Fruit fly (Drosophila melanogaster) whole organism, embryonic: Measurements from ENCODE around the gene Fibp.

Experiments used
- Ada2b ChIP-seq: fragments of 200-800 bp; sonication (Bioruptor generic); IDR thresholded peaks from 2 replicates; pipeline ENCODE4 v1.3.6; 2022; ENCODE audit warnings: missing biosample characterization, missing genetic modification characterization
- Antp ChIP-seq: fragments of 200-800 bp; sonication (Bioruptor generic); optimal IDR thresholded peaks from 3 replicates; lab custom pipeline; 2016; ENCODE audit warnings: missing biosample characterization, missing genetic modification characterization
- Atf6 ChIP-seq: fragments of 200-800 bp; sonication (Bioruptor generic); IDR thresholded peaks from 2 replicates; pipeline ENCODE4 v1.3.6; 2022; ENCODE audit warnings: missing biosample characterization, missing genetic modification characterization
- BEAF-32 ChIP-seq: fragments of 200-800 bp; sonication (Bioruptor generic); optimal IDR thresholded peaks from 3 replicates; lab custom pipeline; 2017; ENCODE audit warnings: missing biosample characterization, missing genetic modification characterization, mild to moderate bottlenecking, moderate library complexity, missing genetic modification reagents
- CG10267 ChIP-seq: fragments of 200-800 bp; sonication (Bioruptor generic); optimal IDR thresholded peaks from 2 replicates; lab custom pipeline; 2018; ENCODE audit warnings: missing biosample characterization, mild to moderate bottlenecking, missing genetic modification characterization, moderate library complexity
- CG10959 ChIP-seq: fragments of 200-800 bp; sonication (Bioruptor generic); IDR thresholded peaks from 2 replicates; pipeline ENCODE4 v1.3.6; 2022; ENCODE audit warnings: missing biosample characterization, missing genetic modification characterization
- CG12104 ChIP-seq: fragments of 200-800 bp; sonication (Bioruptor generic); optimal IDR thresholded peaks from 3 replicates; lab custom pipeline; 2016; ENCODE audit warnings: missing biosample characterization, missing genetic modification characterization
- CG12391 ChIP-seq: fragments of 200-800 bp; sonication (Bioruptor generic); optimal IDR thresholded peaks from 3 replicates; lab custom pipeline; 2018; ENCODE audit warnings: missing biosample characterization, mild to moderate bottlenecking, missing genetic modification characterization, moderate library complexity
- CG14710 ChIP-seq: fragments of 200-800 bp; sonication (Bioruptor generic); optimal IDR thresholded peaks from 3 replicates; lab custom pipeline; 2019; ENCODE audit warnings: missing biosample characterization, mild to moderate bottlenecking, missing genetic modification characterization, moderate library complexity
- CG14860 ChIP-seq: fragments of 200-800 bp; sonication (Bioruptor generic); IDR thresholded peaks from 3 replicates; pipeline ENCODE4 v1.3.6; 2022; ENCODE audit warnings: missing biosample characterization, missing genetic modification characterization; ENCODE audit not compliant: partially characterized antibody
- CG15269 ChIP-seq: fragments of 200-800 bp; sonication (Bioruptor generic); optimal IDR thresholded peaks from 2 replicates; lab custom pipeline; 2018; ENCODE audit warnings: missing biosample characterization, mild to moderate bottlenecking, missing genetic modification characterization, moderate library complexity
- CG1792 ChIP-seq: fragments of 200-800 bp; sonication (Bioruptor generic); optimal IDR thresholded peaks from 2 replicates; lab custom pipeline; 2016; ENCODE audit warnings: missing biosample characterization, missing genetic modification characterization
- CG18599 ChIP-seq: fragments of 200-800 bp; sonication (Bioruptor generic); optimal IDR thresholded peaks from 3 replicates; lab custom pipeline; 2017; ENCODE audit warnings: missing biosample characterization, missing genetic modification characterization, mild to moderate bottlenecking, moderate library complexity, missing genetic modification reagents
- CG2202 ChIP-seq: fragments of 200-800 bp; sonication (Bioruptor generic); optimal IDR thresholded peaks from 2 replicates; lab custom pipeline; 2018; ENCODE audit warnings: missing biosample characterization, mild to moderate bottlenecking, missing genetic modification characterization
- CG2678 ChIP-seq: fragments of 200-800 bp; sonication (Bioruptor generic); optimal IDR thresholded peaks from 3 replicates; lab custom pipeline; 2019; ENCODE audit warnings: missing biosample characterization, mild to moderate bottlenecking, missing genetic modification characterization, moderate library complexity
- CG32772 ChIP-seq: fragments of 200-800 bp; sonication (Bioruptor generic); IDR thresholded peaks from 2 replicates; pipeline ENCODE4 v1.3.6; 2022; ENCODE audit warnings: missing biosample characterization, missing genetic modification characterization
- CG3407 ChIP-seq: fragments of 200-800 bp; sonication (Bioruptor generic); optimal IDR thresholded peaks from 2 replicates; lab custom pipeline; 2018; ENCODE audit warnings: missing biosample characterization, mild to moderate bottlenecking, missing genetic modification characterization
- CG9932 ChIP-seq: fragments of 200-800 bp; sonication (Bioruptor generic); IDR thresholded peaks from 2 replicates; pipeline ENCODE4 v1.3.6; 2022; ENCODE audit warnings: missing biosample characterization, missing genetic modification characterization
- Ets65A ChIP-seq: fragments of 200-800 bp; sonication (Bioruptor generic); peaks from one replicate; lab custom pipeline; 2016; ENCODE audit warnings: missing biosample characterization, missing genetic modification characterization
- HHEX ChIP-seq: fragments of 200-800 bp; sonication (Bioruptor generic); optimal IDR thresholded peaks from 3 replicates; lab custom pipeline; 2017; ENCODE audit warnings: missing biosample characterization, mild to moderate bottlenecking, missing genetic modification characterization, missing genetic modification reagents
- Hmr ChIP-seq: fragments of 200-800 bp; sonication (Bioruptor generic); optimal IDR thresholded peaks from 3 replicates; lab custom pipeline; 2017; ENCODE audit warnings: mild to moderate bottlenecking, missing biosample characterization, missing genetic modification reagents, missing genetic modification characterization
- NC2β ChIP-seq: fragments of 200-800 bp; sonication (Bioruptor generic); optimal IDR thresholded peaks from 2 replicates; lab custom pipeline; 2016; ENCODE audit warnings: missing biosample characterization, missing genetic modification characterization
- NFAT ChIP-seq: fragments of 200-800 bp; sonication (Bioruptor generic); IDR thresholded peaks from 2 replicates; pipeline ENCODE4 v1.3.6; 2022; ENCODE audit warnings: missing biosample characterization, missing genetic modification characterization
- Nf-YB ChIP-seq: fragments of 200-800 bp; sonication (Bioruptor generic); optimal IDR thresholded peaks from 3 replicates; lab custom pipeline; 2019; ENCODE audit warnings: missing biosample characterization, mild to moderate bottlenecking, missing genetic modification characterization, moderate library complexity
- Opbp ChIP-seq: fragments of 200-800 bp; sonication (Bioruptor generic); IDR thresholded peaks from 3 replicates; pipeline ENCODE4 v1.3.6; 2022; ENCODE audit warnings: missing biosample characterization, missing genetic modification characterization; ENCODE audit not compliant: partially characterized antibody
- Rfx ChIP-seq: fragments of 200-800 bp; sonication (Bioruptor generic); IDR thresholded peaks from 2 replicates; pipeline ENCODE4 v1.3.6; 2022; ENCODE audit warnings: missing biosample characterization, missing genetic modification characterization
- Vsx1 ChIP-seq: fragments of 200-800 bp; sonication (Bioruptor generic); optimal IDR thresholded peaks from 2 replicates; lab custom pipeline; 2017; ENCODE audit warnings: missing biosample characterization, mild to moderate bottlenecking, missing genetic modification characterization, missing genetic modification reagents
- Xbp1 ChIP-seq: fragments of 200-800 bp; sonication (Bioruptor generic); optimal IDR thresholded peaks from 3 replicates; lab custom pipeline; 2016; ENCODE audit warnings: missing biosample characterization, mild to moderate bottlenecking, missing genetic modification characterization
- abd-A ChIP-seq: fragments of 200-800 bp; sonication (Bioruptor generic); optimal IDR thresholded peaks from 3 replicates; lab custom pipeline; 2019; ENCODE audit warnings: missing biosample characterization, mild to moderate bottlenecking, missing genetic modification characterization, moderate library complexity
- bbx ChIP-seq: fragments of 200-800 bp; sonication (Bioruptor generic); IDR thresholded peaks from 2 replicates; pipeline ENCODE4 v1.3.6; 2022; ENCODE audit warnings: missing biosample characterization, missing genetic modification characterization; ENCODE audit not compliant: partially characterized antibody
- cato ChIP-seq: fragments of 200-800 bp; sonication (Bioruptor generic); optimal IDR thresholded peaks from 2 replicates; lab custom pipeline; 2016; ENCODE audit warnings: missing biosample characterization, missing genetic modification characterization, borderline replicate concordance
- dmrt11E ChIP-seq: fragments of 200-800 bp; sonication (Bioruptor generic); optimal IDR thresholded peaks from 3 replicates; lab custom pipeline; 2018; ENCODE audit warnings: missing biosample characterization, mild to moderate bottlenecking, missing genetic modification characterization, moderate library complexity
- ewg ChIP-seq: fragments of 200-800 bp; sonication (Bioruptor generic); optimal IDR thresholded peaks from 3 replicates; lab custom pipeline; 2017; ENCODE audit warnings: mild to moderate bottlenecking, missing biosample characterization, missing genetic modification reagents, missing genetic modification characterization
- hb ChIP-seq: fragments of 200-800 bp; sonication (Bioruptor generic); IDR thresholded peaks from 3 replicates; pipeline ENCODE4 v1.3.6; 2022; ENCODE audit warnings: missing biosample characterization, missing genetic modification characterization; ENCODE audit not compliant: partially characterized antibody
- hbn ChIP-seq: fragments of 200-800 bp; sonication (Bioruptor generic); IDR thresholded peaks from 2 replicates; pipeline ENCODE4 v1.3.6; 2022; ENCODE audit warnings: missing biosample characterization, missing genetic modification characterization; ENCODE audit not compliant: partially characterized antibody
- inv ChIP-seq: fragments of 200-800 bp; sonication (Bioruptor generic); IDR thresholded peaks from 2 replicates; pipeline ENCODE4 v1.3.6; 2022; ENCODE audit warnings: missing biosample characterization, missing genetic modification characterization; ENCODE audit not compliant: partially characterized antibody
- ken ChIP-seq: fragments of 200-800 bp; sonication (Bioruptor generic); IDR thresholded peaks from 3 replicates; pipeline ENCODE4 v1.3.6; 2022; ENCODE audit warnings: missing biosample characterization, missing genetic modification characterization
- klu ChIP-seq: fragments of 200-800 bp; sonication (Bioruptor generic); IDR thresholded peaks from 2 replicates; pipeline ENCODE4 v1.3.6; 2022; ENCODE audit warnings: missing biosample characterization, missing genetic modification characterization
- pan ChIP-seq, 4 experiments: fragments of >200 bp in 3 of 4; fragments of 200-800 bp in 1 of 4; sonication (Bioruptor generic) in 1 of 4; optimal IDR thresholded peaks in 3 of 4; IDR thresholded peaks in 1 of 4; 2 replicates each; pipeline versions ENCODE4 v1.3.6 to Lab custom; 2017 to 2022; ENCODE audit warnings: missing biosample characterization in 2 of 4, missing genetic modification characterization in 2 of 4, mixed read lengths in 1 of 4
- phol ChIP-seq: fragments of 200-800 bp; sonication (Bioruptor generic); optimal IDR thresholded peaks from 3 replicates; lab custom pipeline; 2018; ENCODE audit warnings: missing biosample characterization, mild to moderate bottlenecking, missing genetic modification characterization, moderate library complexity
- schlank ChIP-seq: fragments of 200-800 bp; sonication (Bioruptor generic); optimal IDR thresholded peaks from 2 replicates; lab custom pipeline; 2018; ENCODE audit warnings: missing biosample characterization, mild to moderate bottlenecking, missing genetic modification characterization
- sd ChIP-seq: fragments of 200-800 bp; sonication (Bioruptor generic); optimal IDR thresholded peaks from 3 replicates; lab custom pipeline; 2018; ENCODE audit warnings: missing biosample characterization, mild to moderate bottlenecking, missing genetic modification characterization, moderate library complexity
- sna ChIP-seq: fragments of 200-800 bp; sonication (Bioruptor generic); IDR thresholded peaks from 2 replicates; pipeline ENCODE4 v1.3.6; 2022; ENCODE audit warnings: missing biosample characterization, missing genetic modification characterization; ENCODE audit not compliant: partially characterized antibody
- trem ChIP-seq: fragments of 200-800 bp; optimal IDR thresholded peaks from 3 replicates; lab custom pipeline; 2019; ENCODE audit warnings: missing biosample characterization, mild to moderate bottlenecking, missing genetic modification characterization, moderate library complexity
- wdn ChIP-seq: fragments of 200-800 bp; sonication (Bioruptor generic); IDR thresholded peaks from 2 replicates; pipeline ENCODE4 v1.3.6; 2022; ENCODE audit warnings: missing biosample characterization, missing genetic modification characterization
- wek ChIP-seq: fragments of 200-800 bp; sonication (Bioruptor generic); optimal IDR thresholded peaks from 3 replicates; lab custom pipeline; 2018; ENCODE audit warnings: missing biosample characterization, mild to moderate bottlenecking, missing genetic modification characterization, moderate library complexity

The Fibp gene

dm6 chr3L:19845047-19845906, 27.5 kb upstream of the Fibp start, which contains the start of gene Papss (continued):
- TF ChIP-seq hb (GFP tag; lab: Robert Waterston, UW) (peak; percentile 60; the same call in 2 of the 3 replicates), Nf-YB (GFP tag; lab: Kevin White, UChicago) (no peak), NC2β (peak; percentile 7), bbx (peak; percentile 88), NFAT (GFP tag; lab: Robert Waterston, UW) (peak; percentile 45; the same call in 1 of the 2 replicates), cato (GFP tag; lab: Kevin White, UChicago) (no peak), CG2678 (tag; lab: Kevin White, UChicago) (peak; percentile 54), CG1792 (no peak), CG10959 (GFP tag; lab: Robert Waterston, UW) (no peak), Antp (no peak), Rfx (peak; percentile 68), wdn (GFP tag; lab: Robert Waterston, UW) (peak; percentile 17; the same call in 1 of the 2 replicates), CG32772 (GFP tag; lab: Robert Waterston, UW) (no peak), dmrt11E (tag; lab: Kevin White, UChicago) (peak; percentile 19), CG14860 (peak; percentile 32; the same call in 1 of the 3 replicates), sna (GFP tag; lab: Robert Waterston, UW) (peak; percentile 86), phol (tag; lab: Kevin White, UChicago) (peak; percentile 40), sd (tag; lab: Kevin White, UChicago) (peak; percentile 31), CG18599 (GFP tag; lab: Kevin White, UChicago) (peak; percentile 87), Ets65A (GFP tag; lab: Kevin White, UChicago) (no peak), Hmr (GFP tag; lab: Kevin White, UChicago) (peak; percentile 68), CG14710 (tag; lab: Kevin White, UChicago) (peak; percentile 28), abd-A (tag; lab: Kevin White, UChicago) (no peak), pan (optimal IDR thresholded peaks at IDR 0.05; lab: Kevin White, UChicago) (no peak), pan (GFP tag; optimal IDR thresholded peaks at IDR 0.05 in 1 of 2, IDR thresholded peaks at IDR 0.05 in 1 of 2) (peak in 1 of 2 experiments; percentile 25), inv (peak; percentile 77), Vsx1 (GFP tag; lab: Kevin White, UChicago) (no peak), CG10267 (peak; percentile 55), schlank (peak; percentile 73), hbn (GFP tag; lab: Robert Waterston, UW) (peak; percentile 87), ewg (GFP tag; lab: Kevin White, UChicago) (no peak), HHEX (GFP tag; lab: Kevin White, UChicago) (peak; percentile 43), BEAF-32 (peak; percentile 79), ken (no peak), klu (GFP tag; lab: Robert Waterston, UW) (no peak), CG2202 (peak; percentile 13), Xbp1 (peak; percentile 21), Opbp (peak; percentile 85), Atf6 (GFP tag; lab: Robert Waterston, UW) (0 out of 2 replicates have a peak, but pooled peaks have one; percentile 25), CG12104 (GFP tag; lab: Kevin White, UChicago) (peak; percentile 9), CG9932 (peak; percentile 70), CG12391 (tag; lab: Kevin White, UChicago) (peak; percentile 57), CG15269 (no peak), trem (tag; lab: Kevin White, UChicago) (peak; percentile 67), Ada2b (GFP tag; lab: Robert Waterston, UW) (peak; percentile 11; the same call in 1 of the 2 replicates), wek (peak; percentile 55), CG3407 (no peak)
